Worm (Caenorhabditis elegans): ENCODE results near the gene pxmp-4.

ce11 chrIV:319654-320053, 17.3 kb downstream of the pxmp-4 start:
- TF ChIP-seq snpc-4 (tag; optimal IDR thresholded peaks at IDR 0.05) (no peak), lin-39 (tag; optimal IDR thresholded peaks at IDR 0.05) (no peak), nhr-28 (tag; optimal IDR thresholded peaks at IDR 0.05) (no peak), jun-1 (tag; optimal IDR thresholded peaks at IDR 0.05) (no peak), ztf-4 (tag; optimal IDR thresholded peaks at IDR 0.05) (no peak)
